Fruit fly (Drosophila melanogaster) whole organism, embryonic: ENCODE data around the gene CG14851.

Source experiments
- CG10209 ChIP-seq: fragments of 200-800 bp; sonication (Bioruptor generic); optimal IDR thresholded peaks from 3 replicates; lab custom pipeline; 2017; ENCODE audit warnings: missing biosample characterization, mild to moderate bottlenecking, missing genetic modification characterization, missing genetic modification reagents
- CG10267 ChIP-seq: fragments of 200-800 bp; sonication (Bioruptor generic); optimal IDR thresholded peaks from 2 replicates; lab custom pipeline; 2018; ENCODE audit warnings: missing biosample characterization, mild to moderate bottlenecking, missing genetic modification characterization, moderate library complexity
- CG10321 ChIP-seq: fragments of 200-800 bp; sonication (Bioruptor generic); IDR thresholded peaks from 2 replicates; pipeline ENCODE4 v1.3.6; 2022; ENCODE audit warnings: missing biosample characterization, missing genetic modification characterization
- CG12219 ChIP-seq: fragments of 200-800 bp; sonication (Bioruptor generic); optimal IDR thresholded peaks from 3 replicates; lab custom pipeline; 2018; ENCODE audit warnings: missing biosample characterization, mild to moderate bottlenecking, missing genetic modification characterization
- CG12769 ChIP-seq: fragments of 200-800 bp; sonication (Bioruptor generic); optimal IDR thresholded peaks from 2 replicates; lab custom pipeline; 2019; ENCODE audit warnings: missing biosample characterization, mild to moderate bottlenecking, missing genetic modification characterization, moderate library complexity
- CG12942 ChIP-seq: fragments of 200-800 bp; sonication (Bioruptor generic); optimal IDR thresholded peaks from 3 replicates; lab custom pipeline; 2016; ENCODE audit warnings: missing biosample characterization, missing genetic modification characterization
- CG14860 ChIP-seq: fragments of 200-800 bp; sonication (Bioruptor generic); IDR thresholded peaks from 3 replicates; pipeline ENCODE4 v1.3.6; 2022; ENCODE audit warnings: missing biosample characterization, missing genetic modification characterization; ENCODE audit not compliant: partially characterized antibody
- CG15011 ChIP-seq: fragments of 200-800 bp; sonication (Bioruptor generic); optimal IDR thresholded peaks from 3 replicates; lab custom pipeline; 2018; ENCODE audit warnings: missing biosample characterization, mild to moderate bottlenecking, missing genetic modification characterization
- CG15073 ChIP-seq: fragments of 200-800 bp; sonication (Bioruptor generic); optimal IDR thresholded peaks from 2 replicates; lab custom pipeline; 2016; ENCODE audit warnings: missing biosample characterization, missing genetic modification characterization
- CG16813 ChIP-seq: fragments of 200-800 bp; sonication (Bioruptor generic); IDR thresholded peaks from 3 replicates; pipeline ENCODE4 v1.3.6; 2022; ENCODE audit warnings: missing biosample characterization, missing genetic modification characterization; ENCODE audit not compliant: partially characterized antibody
- CG1832 ChIP-seq: fragments of 200-800 bp; sonication (Bioruptor generic); optimal IDR thresholded peaks from 2 replicates; lab custom pipeline; 2017; ENCODE audit warnings: missing biosample characterization, mild to moderate bottlenecking, missing genetic modification characterization, inconsistent platforms
- CG2202 ChIP-seq: fragments of 200-800 bp; sonication (Bioruptor generic); optimal IDR thresholded peaks from 2 replicates; lab custom pipeline; 2018; ENCODE audit warnings: missing biosample characterization, mild to moderate bottlenecking, missing genetic modification characterization
- CG2712 ChIP-seq: fragments of 200-800 bp; optimal IDR thresholded peaks from 3 replicates; lab custom pipeline; 2019; ENCODE audit warnings: missing biosample characterization, mild to moderate bottlenecking, missing genetic modification characterization, moderate library complexity
- CG3163 ChIP-seq: fragments of 200-800 bp; sonication (Bioruptor generic); optimal IDR thresholded peaks from 3 replicates; lab custom pipeline; 2016; ENCODE audit warnings: missing biosample characterization, missing genetic modification characterization
- CG32772 ChIP-seq: fragments of 200-800 bp; sonication (Bioruptor generic); IDR thresholded peaks from 2 replicates; pipeline ENCODE4 v1.3.6; 2022; ENCODE audit warnings: missing biosample characterization, missing genetic modification characterization
- CG3407 ChIP-seq: fragments of 200-800 bp; sonication (Bioruptor generic); optimal IDR thresholded peaks from 2 replicates; lab custom pipeline; 2018; ENCODE audit warnings: missing biosample characterization, mild to moderate bottlenecking, missing genetic modification characterization
- CG3995 ChIP-seq: fragments of 200-800 bp; sonication (Bioruptor generic); optimal IDR thresholded peaks from 3 replicates; lab custom pipeline; 2016; ENCODE audit warnings: missing biosample characterization, missing genetic modification characterization
- CG4820 ChIP-seq: fragments of 200-800 bp; sonication (Bioruptor generic); optimal IDR thresholded peaks from 3 replicates; lab custom pipeline; 2016; ENCODE audit warnings: missing biosample characterization, missing genetic modification characterization
- CG5180 ChIP-seq: fragments of 200-800 bp; sonication (Bioruptor generic); optimal IDR thresholded peaks from 3 replicates; lab custom pipeline; 2017; ENCODE audit warnings: missing biosample characterization, missing genetic modification characterization, mild to moderate bottlenecking, moderate library complexity, missing genetic modification reagents
- CG6683 ChIP-seq: fragments of 200-800 bp; sonication (Bioruptor generic); optimal IDR thresholded peaks from 2 replicates; lab custom pipeline; 2017; ENCODE audit warnings: missing biosample characterization, mild to moderate bottlenecking, missing genetic modification characterization, missing genetic modification reagents
- CG6791 ChIP-seq: fragments of 200-800 bp; sonication (Bioruptor generic); IDR thresholded peaks from 3 replicates; pipeline ENCODE4 v1.3.6; 2022; ENCODE audit warnings: missing biosample characterization, missing genetic modification characterization; ENCODE audit not compliant: partially characterized antibody
- CG7271 ChIP-seq: fragments of 200-800 bp; sonication (Bioruptor generic); optimal IDR thresholded peaks from 2 replicates; lab custom pipeline; 2018; ENCODE audit warnings: missing biosample characterization, mild to moderate bottlenecking, missing genetic modification characterization, moderate library complexity
- CG7839 ChIP-seq: fragments of 200-800 bp; sonication (Bioruptor generic); optimal IDR thresholded peaks from 3 replicates; lab custom pipeline; 2018; ENCODE audit warnings: missing biosample characterization, mild to moderate bottlenecking, missing genetic modification characterization, moderate library complexity
- CG8478 ChIP-seq: fragments of >200 bp; optimal IDR thresholded peaks from 2 replicates; lab custom pipeline; 2018
- D19A ChIP-seq: fragments of 200-800 bp; optimal IDR thresholded peaks from 3 replicates; lab custom pipeline; 2019; ENCODE audit warnings: missing biosample characterization, mild to moderate bottlenecking, missing genetic modification characterization, moderate library complexity
- Elba2 ChIP-seq: fragments of 200-800 bp; sonication (Bioruptor generic); optimal IDR thresholded peaks from 3 replicates; lab custom pipeline; 2016; ENCODE audit warnings: missing biosample characterization, missing genetic modification characterization
- HHEX ChIP-seq: fragments of 200-800 bp; sonication (Bioruptor generic); optimal IDR thresholded peaks from 3 replicates; lab custom pipeline; 2017; ENCODE audit warnings: missing biosample characterization, mild to moderate bottlenecking, missing genetic modification characterization, missing genetic modification reagents
- MTF-1 ChIP-seq: fragments of 200-800 bp; sonication (Bioruptor generic); optimal IDR thresholded peaks from 2 replicates; lab custom pipeline; 2018; ENCODE audit warnings: missing biosample characterization, mild to moderate bottlenecking, missing genetic modification characterization, borderline replicate concordance
- Pdp1 ChIP-seq, 2 experiments: fragments of 200-800 bp; sonication (Bioruptor generic); optimal IDR thresholded peaks; 3 replicates each; lab custom pipeline; 2016; ENCODE audit warnings: missing biosample characterization in 2 of 2, missing genetic modification characterization in 2 of 2, mild to moderate bottlenecking in 1 of 2, moderate library complexity in 1 of 2
- Poxn ChIP-seq: fragments of 200-800 bp; sonication (Bioruptor generic); IDR thresholded peaks from 2 replicates; pipeline ENCODE4 v1.3.6; 2022; ENCODE audit warnings: missing biosample characterization, missing genetic modification characterization
- Scr ChIP-seq: fragments of 200-800 bp; sonication (Bioruptor generic); IDR thresholded peaks from 2 replicates; pipeline ENCODE4 v1.3.6; 2022; ENCODE audit warnings: missing biosample characterization, missing genetic modification characterization; ENCODE audit not compliant: partially characterized antibody
- Trl ChIP-seq, 3 experiments: fragments of >200 bp in 2 of 3; fragments of 200-800 bp in 1 of 3; sonication (Bioruptor generic) in 1 of 3; optimal IDR thresholded peaks; 2 replicates in 1 of 3; 3 replicates in 2 of 3; lab custom pipeline; 2016 to 2017; ENCODE audit warnings: missing biosample characterization in 1 of 3, missing genetic modification characterization in 1 of 3
- br ChIP-seq: fragments of >200 bp; optimal IDR thresholded peaks from 2 replicates; lab custom pipeline; 2017
- caup ChIP-seq: fragments of 200-800 bp; sonication (Bioruptor generic); optimal IDR thresholded peaks from 3 replicates; lab custom pipeline; 2017; ENCODE audit warnings: missing biosample characterization, mild to moderate bottlenecking, missing genetic modification characterization, moderate library complexity; ENCODE audit not compliant: severe bottlenecking
- her ChIP-seq: fragments of 200-800 bp; sonication (Bioruptor generic); optimal IDR thresholded peaks from 2 replicates; lab custom pipeline; 2016; ENCODE audit warnings: missing biosample characterization, missing genetic modification characterization
- jumu ChIP-seq: fragments of 200-800 bp; sonication (Bioruptor generic); optimal IDR thresholded peaks from 3 replicates; lab custom pipeline; 2016; ENCODE audit warnings: missing biosample characterization, missing genetic modification characterization
- lbe ChIP-seq: fragments of 200-800 bp; sonication (Bioruptor generic); optimal IDR thresholded peaks from 2 replicates; lab custom pipeline; 2016; ENCODE audit warnings: missing biosample characterization, mild to moderate bottlenecking, missing genetic modification characterization
- pan ChIP-seq, 4 experiments: fragments of >200 bp in 3 of 4; fragments of 200-800 bp in 1 of 4; sonication (Bioruptor generic) in 1 of 4; optimal IDR thresholded peaks in 3 of 4; IDR thresholded peaks in 1 of 4; 2 replicates each; pipeline versions ENCODE4 v1.3.6 to Lab custom; 2017 to 2022; ENCODE audit warnings: missing biosample characterization in 2 of 4, missing genetic modification characterization in 2 of 4, mixed read lengths in 1 of 4
- phol ChIP-seq: fragments of 200-800 bp; sonication (Bioruptor generic); optimal IDR thresholded peaks from 3 replicates; lab custom pipeline; 2018; ENCODE audit warnings: missing biosample characterization, mild to moderate bottlenecking, missing genetic modification characterization, moderate library complexity
- pita ChIP-seq: fragments of 200-800 bp; sonication (Bioruptor generic); optimal IDR thresholded peaks from 2 replicates; lab custom pipeline; 2017; ENCODE audit warnings: missing biosample characterization, mild to moderate bottlenecking, missing genetic modification characterization
- pnt ChIP-seq: fragments of 200-800 bp; sonication (Bioruptor generic); optimal IDR thresholded peaks from 3 replicates; lab custom pipeline; 2016; ENCODE audit warnings: missing biosample characterization, missing genetic modification characterization
- prd ChIP-seq, 3 experiments: fragments of >200 bp in 2 of 3; fragments of 200-800 bp in 1 of 3; sonication (Bioruptor generic) in 1 of 3; optimal IDR thresholded peaks in 2 of 3; IDR thresholded peaks in 1 of 3; 2 replicates in 2 of 3; 3 replicates in 1 of 3; pipeline versions ENCODE4 v1.3.6 to Lab custom; 2017 to 2022; ENCODE audit warnings: missing biosample characterization in 1 of 3, missing genetic modification characterization in 1 of 3
- sens-2 ChIP-seq: fragments of 200-800 bp; sonication (Bioruptor generic); IDR thresholded peaks from 2 replicates; pipeline ENCODE4 v1.3.6; 2022; ENCODE audit warnings: missing biosample characterization, missing genetic modification characterization
- slp2 ChIP-seq: fragments of 200-800 bp; sonication (Bioruptor generic); optimal IDR thresholded peaks from 2 replicates; lab custom pipeline; 2016; ENCODE audit warnings: missing biosample characterization, missing genetic modification characterization
- ssp ChIP-seq: fragments of 200-800 bp; sonication (Bioruptor generic); IDR thresholded peaks from 2 replicates; pipeline ENCODE4 v1.3.6; 2022; ENCODE audit warnings: missing biosample characterization, missing genetic modification characterization
- stc ChIP-seq: fragments of 200-800 bp; sonication (Bioruptor generic); IDR thresholded peaks from 2 replicates; pipeline ENCODE4 v1.3.6; 2022; ENCODE audit warnings: missing biosample characterization, missing genetic modification characterization
- vfl ChIP-seq: fragments of 200-800 bp; sonication (Bioruptor generic); optimal IDR thresholded peaks from 2 replicates; lab custom pipeline; 2016; ENCODE audit warnings: missing biosample characterization, missing genetic modification characterization
- wor ChIP-seq: fragments of 200-800 bp; sonication (Bioruptor generic); IDR thresholded peaks from 2 replicates; pipeline ENCODE4 v1.3.6; 2022; ENCODE audit warnings: missing biosample characterization, missing genetic modification characterization
- zf30C ChIP-seq: fragments of 200-800 bp; sonication (Bioruptor generic); optimal IDR thresholded peaks from 3 replicates; lab custom pipeline; 2018; ENCODE audit warnings: missing biosample characterization, mild to moderate bottlenecking, missing genetic modification characterization

The CG14851 gene

DNA sequence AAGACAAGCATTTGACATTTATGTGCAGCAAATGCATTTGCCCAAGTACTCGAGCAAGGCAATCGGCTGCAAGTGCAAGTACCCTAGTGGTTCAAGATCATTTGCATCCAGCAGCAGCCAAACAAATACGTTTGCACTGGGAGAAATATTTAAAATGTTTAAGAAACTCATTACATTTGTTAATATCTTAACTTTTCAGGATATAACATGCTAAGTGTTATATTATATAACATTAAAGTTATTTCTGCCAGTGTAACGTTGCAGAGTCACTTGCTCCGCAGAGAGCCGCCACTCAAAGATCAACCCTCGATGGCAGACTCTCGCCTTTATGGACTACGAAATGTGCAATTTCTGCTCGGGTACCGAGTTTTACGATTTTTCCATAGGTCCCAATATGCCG, 27.3 kb downstream of the CG14851 start (continued):
- TF ChIP-seq CG15073 (no peak), CG7839 (tag; lab: Kevin White, UChicago) (no peak), CG12219 (GFP tag; lab: Kevin White, UChicago) (no peak), sens-2 (no peak), CG2712 (tag; lab: Kevin White, UChicago) (peak; percentile 62), CG1832 (no peak), CG6683 (GFP tag; lab: Kevin White, UChicago) (no peak), CG14860 (GFP tag; lab: Robert Waterston, UW) (no peak), zf30C (GFP tag; lab: Kevin White, UChicago) (peak; percentile 94), CG7271 (tag; lab: Kevin White, UChicago) (no peak), Trl (optimal IDR thresholded peaks at IDR 0.05; lab: Kevin White, UChicago) (no peak), Trl (GFP tag; optimal IDR thresholded peaks at IDR 0.05; lab: Kevin White, UChicago) (no peak), her (GFP tag; lab: Kevin White, UChicago) (no peak), CG10267 (tag; lab: Kevin White, UChicago) (peak; percentile 17), pan (optimal IDR thresholded peaks at IDR 0.05; lab: Kevin White, UChicago) (no peak), pan (GFP tag; optimal IDR thresholded peaks at IDR 0.05 in 1 of 2, IDR thresholded peaks at IDR 0.05 in 1 of 2) (no peak), pnt (no peak), CG3163 (no peak), phol (tag; lab: Kevin White, UChicago) (peak; percentile 27), CG10209 (peak; percentile 12), MTF-1 (GFP tag; lab: Kevin White, UChicago) (no peak), br (no peak), caup (GFP tag; lab: Kevin White, UChicago) (no peak), CG8478 (no peak), CG12769 (tag; lab: Kevin White, UChicago) (no peak), Elba2 (GFP tag; lab: Kevin White, UChicago) (no peak), CG3407 (GFP tag; lab: Kevin White, UChicago) (no peak), prd (optimal IDR thresholded peaks at IDR 0.05; lab: Kevin White, UChicago) (no peak), prd (GFP tag; IDR thresholded peaks at IDR 0.05; lab: Robert Waterston, UW) (peak; percentile 69; the same call in 2 of the 3 replicates), CG6791 (GFP tag; lab: Robert Waterston, UW) (no peak), CG12942 (GFP tag; lab: Kevin White, UChicago) (no peak), HHEX (GFP tag; lab: Kevin White, UChicago) (no peak), Pdp1 (GFP tag; optimal IDR thresholded peaks at IDR 0.05; lab: Kevin White, UChicago) (peak in 1 of 2 experiments; percentile 85), slp2 (no peak), CG15011 (GFP tag; lab: Kevin White, UChicago) (no peak), Poxn (no peak), stc (no peak), Scr (GFP tag; lab: Robert Waterston, UW) (no peak), CG5180 (GFP tag; lab: Kevin White, UChicago) (no peak), pita (GFP tag; lab: Kevin White, UChicago) (no peak), jumu (GFP tag; lab: Kevin White, UChicago) (no peak), ssp (GFP tag; lab: Robert Waterston, UW) (no peak), CG16813 (no peak), vfl (GFP tag; lab: Kevin White, UChicago) (no peak), CG10321 (GFP tag; lab: Robert Waterston, UW) (no peak), CG3995 (GFP tag; lab: Kevin White, UChicago) (no peak), CG32772 (GFP tag; lab: Robert Waterston, UW) (no peak), CG4820 (GFP tag; lab: Kevin White, UChicago) (no peak), D19A (peak; percentile 3), CG2202 (tag; lab: Kevin White, UChicago) (no peak), lbe (GFP tag; lab: Kevin White, UChicago) (no peak), wor (GFP tag; lab: Robert Waterston, UW) (no peak)
